Worm (Caenorhabditis elegans): Measurements from ENCODE around the gene R13H4.2.

The R13H4.2 gene

DNA sequence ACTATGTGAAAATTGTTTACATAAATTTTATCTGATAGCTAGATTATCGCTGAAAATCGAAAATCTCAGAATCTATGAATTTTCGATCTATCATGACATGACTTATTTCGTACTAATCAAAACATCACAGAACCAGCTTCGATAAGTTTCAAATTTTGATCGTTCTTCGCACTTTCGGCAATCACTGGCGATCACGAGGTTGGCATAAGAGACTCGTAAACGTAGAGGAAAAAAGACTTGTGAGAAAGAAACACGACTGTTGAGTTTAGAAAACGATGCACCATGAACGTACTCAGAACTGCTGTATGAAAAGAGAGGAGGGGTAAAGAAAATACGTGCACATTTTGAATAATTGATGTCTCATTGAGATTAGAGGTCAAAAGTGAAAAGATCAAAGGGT lies 12.2 kb upstream of the R13H4.2 start:
- TF ChIP-seq somi-1 (GFP tag; optimal IDR thresholded peaks at IDR 0.05) = peak; percentile 60
- TF ChIP-seq madf-10 (tag; optimal IDR thresholded peaks at IDR 0.05) = peak; percentile 45
- TF ChIP-seq snpc-4 (GFP tag; optimal IDR thresholded peaks at IDR 0.05) = no peak
- TF ChIP-seq snpc-4 (tag; optimal IDR thresholded peaks at IDR 0.05) = peak in 2 of 4 experiments; percentile 17 to 22
- TF ChIP-seq aptf-2 (GFP tag; conservative IDR thresholded peaks at IDR 0.05) = no peak
- no peak for TF ChIP-seq Y79H2A.3 (GFP tag; conservative IDR thresholded peaks at IDR 0.05)
- no peak for TF ChIP-seq F49E8.2 (tag; optimal IDR thresholded peaks at IDR 0.05; ENCODE audit: insufficient read depth)
- TF ChIP-seq F10E7.11 (tag; optimal IDR thresholded peaks at IDR 0.05) = no peak
- no peak for TF ChIP-seq nhr-120 (GFP tag; IDR thresholded peaks at IDR 0.05)
- TF ChIP-seq egl-44 (GFP tag; IDR thresholded peaks at IDR 0.05) = peak; percentile 77
- TF ChIP-seq B0019.2 (GFP tag; conservative IDR thresholded peaks at IDR 0.05) = no peak
- TF ChIP-seq dox-1 (GFP tag; IDR thresholded peaks at IDR 0.05) = no peak
- TF ChIP-seq lin-26 (GFP tag; IDR thresholded peaks at IDR 0.05) = 0 out of 2 replicates have a peak, but pooled peaks have one; percentile 17
- no peak for TF ChIP-seq F37B4.10 (GFP tag; IDR thresholded peaks at IDR 0.05)
- TF ChIP-seq rec-8 (tag; optimal IDR thresholded peaks at IDR 0.05) = no peak
- TF ChIP-seq bed-2 (GFP tag; IDR thresholded peaks at IDR 0.05) = no peak
- TF ChIP-seq nfya-2 (GFP tag; IDR thresholded peaks at IDR 0.05) = no peak
- TF ChIP-seq C17E4.6 (GFP tag; IDR thresholded peaks at IDR 0.05) = no peak
- no peak for TF ChIP-seq him-1 (tag; optimal IDR thresholded peaks at IDR 0.05)
- peak; percentile 59 for TF ChIP-seq chd-7 (tag; optimal IDR thresholded peaks at IDR 0.05)
- TF ChIP-seq madf-3 (GFP tag; IDR thresholded peaks at IDR 0.05) = no peak
- TF ChIP-seq snpc-1.1 (tag; optimal IDR thresholded peaks at IDR 0.05; ENCODE audit: insufficient read depth) = no peak
- TF ChIP-seq ceh-27 (GFP tag; optimal IDR thresholded peaks at IDR 0.05) = no peak
- peak; percentile 67 for TF ChIP-seq lin-54 (GFP tag; optimal IDR thresholded peaks at IDR 0.05)
- peak; percentile 25; the same call in 1 of the 2 replicates for TF ChIP-seq Y95B8A.8 (GFP tag; IDR thresholded peaks at IDR 0.05)
- TF ChIP-seq lin-40 (tag; optimal IDR thresholded peaks at IDR 0.05) = peak; percentile 57
- TF ChIP-seq madf-6 (GFP tag; IDR thresholded peaks at IDR 0.05) = no peak; the same call in 1 of the 2 replicates
- TF ChIP-seq cebp-2 (GFP tag; IDR thresholded peaks at IDR 0.05) = no peak
- TF ChIP-seq sptf-2 (GFP tag; optimal IDR thresholded peaks at IDR 0.05) = no peak
- TF ChIP-seq lir-1 (GFP tag; conservative IDR thresholded peaks at IDR 0.05) = no peak; the same call in 1 of the 2 replicates
- no peak for TF ChIP-seq ztf-22 (GFP tag; optimal IDR thresholded peaks at IDR 0.05)
- TF ChIP-seq ceh-91 (GFP tag; IDR thresholded peaks at IDR 0.05) = no peak
- TF ChIP-seq ceh-40 (GFP tag; IDR thresholded peaks at IDR 0.05) = no peak
- TF ChIP-seq lsy-27 (tag; optimal IDR thresholded peaks at IDR 0.05; ENCODE audit: borderline replicate concordance, insufficient read depth) = no peak
- no peak for TF ChIP-seq F33H1.4 (GFP tag; IDR thresholded peaks at IDR 0.05)
- TF ChIP-seq Y53G8AR.9 (GFP tag; conservative IDR thresholded peaks at IDR 0.05) = 0 out of 2 replicates have a peak, but pooled peaks have one; percentile 39
- no peak for TF ChIP-seq T07F8.4 (tag; optimal IDR thresholded peaks at IDR 0.05)
- TF ChIP-seq T26A5.8 (tag; optimal IDR thresholded peaks at IDR 0.05) = no peak
- TF ChIP-seq nhr-90 (tag; optimal IDR thresholded peaks at IDR 0.05) = peak; percentile 14
- no peak for TF ChIP-seq rpc-1 (optimal IDR thresholded peaks at IDR 0.05)
- TF ChIP-seq rpc-1 (tag; optimal IDR thresholded peaks at IDR 0.05) = no peak
- no peak for TF ChIP-seq xnd-1 (tag; optimal IDR thresholded peaks at IDR 0.05)
- TF ChIP-seq F55B11.4 (tag; optimal IDR thresholded peaks at IDR 0.05; ENCODE audit: borderline replicate concordance, insufficient read depth) = no peak
- TF ChIP-seq egl-18 (GFP tag; IDR thresholded peaks at IDR 0.05) = no peak
- TF ChIP-seq B0035.1 (tag; optimal IDR thresholded peaks at IDR 0.05) = no peak
- no peak for TF ChIP-seq snpc-1.3 (tag; optimal IDR thresholded peaks at IDR 0.05; ENCODE audit: insufficient read depth)
- TF ChIP-seq ama-1 (optimal IDR thresholded peaks at IDR 0.05) = no peak
- no peak for TF ChIP-seq ama-1 (GFP tag; optimal IDR thresholded peaks at IDR 0.05)
- no peak for TF ChIP-seq ceh-100 (GFP tag; IDR thresholded peaks at IDR 0.05)
